Worm (Caenorhabditis elegans) whole organism, mixed stage, embryonic: ENCODE data around the gene str-140.

Experiments used
- bed-3 ChIP-seq: fragments of 200-800 bp; sonication (Bioruptor generic); optimal IDR thresholded peaks from 3 replicates; lab custom pipeline; 2018; ENCODE audit warnings: mild to moderate bottlenecking, missing genetic modification characterization, moderate library complexity, missing compliant biosample characterization
- blmp-1 ChIP-seq: fragments of 150-350 bp; optimal IDR thresholded peaks from 2 replicates; lab custom pipeline; 2014; ENCODE audit warnings: missing biosample characterization, missing genetic modification characterization
- ceh-39 ChIP-seq: fragments of 150-350 bp; optimal IDR thresholded peaks from 2 replicates; lab custom pipeline; 2014; ENCODE audit warnings: missing biosample characterization, missing genetic modification characterization
- ceh-43 ChIP-seq: fragments of 200-800 bp; sonication (Bioruptor generic); optimal IDR thresholded peaks from 2 replicates; lab custom pipeline; 2018; ENCODE audit warnings: mild to moderate bottlenecking, missing genetic modification characterization, moderate library complexity, missing compliant biosample characterization
- ceh-83 ChIP-seq: fragments of 200-800 bp; sonication (Bioruptor generic); optimal IDR thresholded peaks from 2 replicates; lab custom pipeline; 2018; ENCODE audit warnings: mild to moderate bottlenecking, missing genetic modification characterization, missing compliant biosample characterization
- ces-1 ChIP-seq: fragments of 150-350 bp; optimal IDR thresholded peaks from 2 replicates; lab custom pipeline; 2014; ENCODE audit warnings: missing biosample characterization, missing genetic modification reagents, missing genetic modification characterization
- cnd-1 ChIP-seq: fragments of 200-800 bp; sonication (Bioruptor generic); optimal IDR thresholded peaks from 2 replicates; lab custom pipeline; 2018; ENCODE audit warnings: mild to moderate bottlenecking, missing genetic modification characterization, missing compliant biosample characterization
- elt-1 ChIP-seq: sonication (generic microtip); optimal IDR thresholded peaks from 2 replicates; lab custom pipeline; 2017; ENCODE audit warnings: missing genetic modification characterization, mild to moderate bottlenecking, missing compliant biosample characterization, antibody characterized with exemption, moderate library complexity, borderline replicate concordance; ENCODE audit not compliant: insufficient read depth
- elt-3 ChIP-seq: fragments of 150-350 bp; optimal IDR thresholded peaks from 2 replicates; lab custom pipeline; 2014; ENCODE audit warnings: missing biosample characterization, missing genetic modification characterization
- ham-2 ChIP-seq: fragments of 200-800 bp; sonication (Bioruptor generic); optimal IDR thresholded peaks from 2 replicates; lab custom pipeline; 2018; ENCODE audit warnings: mild to moderate bottlenecking, missing genetic modification characterization, missing compliant biosample characterization
- hlh-1 ChIP-seq: fragments of 150-350 bp; optimal IDR thresholded peaks from 2 replicates; lab custom pipeline; 2014; ENCODE audit warnings: missing biosample characterization, missing genetic modification reagents, missing genetic modification characterization
- lin-13 ChIP-seq: fragments of 150-350 bp; optimal IDR thresholded peaks from 2 replicates; lab custom pipeline; 2014; ENCODE audit warnings: missing biosample characterization, missing genetic modification characterization
- lin-32 ChIP-seq: fragments of 200-800 bp; sonication (Bioruptor generic); optimal IDR thresholded peaks from 2 replicates; lab custom pipeline; 2018; ENCODE audit warnings: mild to moderate bottlenecking, missing genetic modification characterization, missing compliant biosample characterization
- lsy-2 ChIP-seq: fragments of 150-350 bp; optimal IDR thresholded peaks from 2 replicates; lab custom pipeline; 2014; ENCODE audit warnings: missing biosample characterization, missing genetic modification characterization
- mab-5 ChIP-seq: fragments of 150-350 bp; optimal IDR thresholded peaks from 2 replicates; lab custom pipeline; 2014; ENCODE audit warnings: missing biosample characterization, missing genetic modification characterization
- mep-1 ChIP-seq: fragments of 150-350 bp; optimal IDR thresholded peaks from 2 replicates; lab custom pipeline; 2017; ENCODE audit warnings: missing biosample characterization, missing genetic modification reagents, missing genetic modification characterization, inconsistent platforms
- mls-2 ChIP-seq: sonication (generic microtip); optimal IDR thresholded peaks from 2 replicates; lab custom pipeline; 2016; ENCODE audit warnings: mild to moderate bottlenecking, missing genetic modification characterization, moderate library complexity, missing compliant biosample characterization
- nhr-12 ChIP-seq: fragments of 150-350 bp; optimal IDR thresholded peaks from 2 replicates; lab custom pipeline; 2014; ENCODE audit warnings: missing biosample characterization, missing genetic modification characterization
- nhr-2 ChIP-seq: fragments of 150-350 bp; optimal IDR thresholded peaks from 2 replicates; lab custom pipeline; 2014; ENCODE audit warnings: missing biosample characterization, missing genetic modification characterization
- nhr-237 ChIP-seq: fragments of 150-350 bp; optimal IDR thresholded peaks from 2 replicates; lab custom pipeline; 2014; ENCODE audit warnings: missing biosample characterization, missing genetic modification characterization
- nhr-28 ChIP-seq: fragments of 150-350 bp; optimal IDR thresholded peaks from 2 replicates; lab custom pipeline; 2014; ENCODE audit warnings: missing biosample characterization, missing genetic modification characterization
- nhr-76 ChIP-seq: sonication (generic microtip); optimal IDR thresholded peaks from 2 replicates; lab custom pipeline; 2017; ENCODE audit warnings: missing biosample characterization, missing genetic modification characterization
- pha-4 ChIP-seq: fragments of 150-350 bp; optimal IDR thresholded peaks from 2 replicates; lab custom pipeline; 2018; ENCODE audit warnings: missing biosample characterization, missing genetic modification reagents, missing genetic modification characterization
- sem-2 ChIP-seq: fragments of 200-800 bp; sonication (Bioruptor generic); optimal IDR thresholded peaks from 2 replicates; lab custom pipeline; 2018; ENCODE audit warnings: mild to moderate bottlenecking, missing genetic modification characterization, missing compliant biosample characterization
- sptf-1 ChIP-seq: sonication (generic microtip); optimal IDR thresholded peaks from 2 replicates; lab custom pipeline; 2017; ENCODE audit warnings: mild to moderate bottlenecking, missing genetic modification characterization, moderate library complexity, missing compliant biosample characterization
- tbx-8 ChIP-seq: fragments of 200-800 bp; sonication (Bioruptor generic); optimal IDR thresholded peaks from 2 replicates; lab custom pipeline; 2018; ENCODE audit warnings: mild to moderate bottlenecking, missing genetic modification characterization, moderate library complexity, missing compliant biosample characterization
- unc-120 ChIP-seq: sonication (generic microtip); optimal IDR thresholded peaks from 2 replicates; lab custom pipeline; 2017; ENCODE audit warnings: missing genetic modification characterization, missing compliant biosample characterization; ENCODE audit not compliant: poor library complexity, severe bottlenecking
- unc-39 ChIP-seq: fragments of 150-350 bp; optimal IDR thresholded peaks from 2 replicates; lab custom pipeline; 2014; ENCODE audit warnings: missing biosample characterization, missing genetic modification characterization
- unc-62 ChIP-seq: fragments of 150-350 bp; optimal IDR thresholded peaks from 2 replicates; lab custom pipeline; 2014; ENCODE audit warnings: missing biosample characterization, missing genetic modification reagents, missing genetic modification characterization
- zip-8 ChIP-seq: fragments of 150-350 bp; optimal IDR thresholded peaks from 2 replicates; lab custom pipeline; 2014; ENCODE audit warnings: missing biosample characterization, missing genetic modification characterization
- ztf-11 ChIP-seq: fragments of 150-350 bp; optimal IDR thresholded peaks from 2 replicates; lab custom pipeline; 2014; ENCODE audit warnings: missing biosample characterization, missing genetic modification characterization

Gene str-140

ce11 chrV:8081579-8081978, 13.9 kb upstream of the str-140 start, which contains the start of gene str-131:
str-131 (minus strand) TSS chrV:8081679.
- TF ChIP-seq sptf-1 (tag; lab: Kevin White, UChicago) (no peak), bed-3 (no peak), nhr-237 (tag; lab: Kevin White, UChicago) (no peak), ham-2 (GFP tag; lab: Kevin White, UChicago) (no peak), lin-32 (GFP tag; lab: Kevin White, UChicago) (no peak), ceh-39 (no peak)

ce11 chrV:8079813-8080212, 12.1 kb upstream of the str-140 start:
- no peak for TF ChIP-seq unc-62
- TF ChIP-seq bed-3 = no peak
- TF ChIP-seq hlh-1 (tag; lab: Kevin White, UChicago) = no peak
- TF ChIP-seq ztf-11 (tag; lab: Kevin White, UChicago) = no peak
- no peak for TF ChIP-seq nhr-2 (tag; lab: Kevin White, UChicago)
- TF ChIP-seq, all 35 proteins: peak for 0

ce11 chrV:8075712-8076111, 8.0 kb upstream of the str-140 start, which contains the start of gene catp-3:
catp-3 (plus strand) TSS chrV:8076012.
- TF ChIP-seq pha-4 (tag; lab: Kevin White, UChicago) = no peak
- TF ChIP-seq hlh-1 (tag; lab: Kevin White, UChicago) = no peak
- no peak for TF ChIP-seq mls-2 (tag; lab: Kevin White, UChicago)
- no peak for TF ChIP-seq ceh-83 (GFP tag; lab: Kevin White, UChicago)
- TF ChIP-seq sem-2 (GFP tag; lab: Kevin White, UChicago) = no peak
- no peak for TF ChIP-seq nhr-237 (tag; lab: Kevin White, UChicago)
- TF ChIP-seq lin-13 = no peak
- TF ChIP-seq ztf-11 (tag; lab: Kevin White, UChicago) = no peak
- TF ChIP-seq elt-1 = no peak
- no peak for TF ChIP-seq ham-2 (GFP tag; lab: Kevin White, UChicago)
- no peak for TF ChIP-seq bed-3
- TF ChIP-seq tbx-8 (GFP tag; lab: Kevin White, UChicago) = no peak
- no peak for TF ChIP-seq mab-5 (tag; lab: Kevin White, UChicago)

- TF ChIP-seq nhr-76 (tag; lab: Kevin White, UChicago) (no peak), unc-39 (tag; lab: Kevin White, UChicago) (no peak), cnd-1 (tag; lab: Kevin White, UChicago) (no peak), unc-62 (no peak), mep-1 (tag; lab: Kevin White, UChicago) (no peak), ceh-43 (GFP tag; lab: Kevin White, UChicago) (no peak), elt-3 (tag; lab: Kevin White, UChicago) (peak; percentile 78)
These were observed 5.5 kb upstream of the str-140 start for ce11 chrV:8073162-8073561.

ce11 chrV:8072047-8072446, 4.3 kb upstream of the str-140 start, which contains the start of gene str-144:
str-144 (minus strand) TSS chrV:8072147.
- no peak for TF ChIP-seq sptf-1 (tag; lab: Kevin White, UChicago)
- TF ChIP-seq nhr-28 = no peak
- no peak for TF ChIP-seq unc-62
- no peak for TF ChIP-seq cnd-1 (tag; lab: Kevin White, UChicago)
- no peak for TF ChIP-seq ces-1
- TF ChIP-seq mls-2 (tag; lab: Kevin White, UChicago) = no peak
- TF ChIP-seq unc-120 (tag; lab: Kevin White, UChicago) = no peak
- no peak for TF ChIP-seq ham-2 (GFP tag; lab: Kevin White, UChicago)
- TF ChIP-seq blmp-1 (tag; lab: Kevin White, UChicago) = no peak
- no peak for TF ChIP-seq mep-1 (tag; lab: Kevin White, UChicago)
- TF ChIP-seq ztf-11 (tag; lab: Kevin White, UChicago) = no peak
- no peak for TF ChIP-seq lin-13
- no peak for TF ChIP-seq pha-4 (tag; lab: Kevin White, UChicago)
- TF ChIP-seq tbx-8 (GFP tag; lab: Kevin White, UChicago) = no peak
- TF ChIP-seq nhr-12 (tag; lab: Kevin White, UChicago) = no peak
- no peak for TF ChIP-seq sem-2 (GFP tag; lab: Kevin White, UChicago)
- TF ChIP-seq nhr-237 (tag; lab: Kevin White, UChicago) = no peak

ce11 chrV:8069637-8070036, 1.9 kb upstream of the str-140 start, which contains the start of gene str-143:
str-143 (minus strand) TSS chrV:8069737.
- no peak for TF ChIP-seq zip-8 (tag; lab: Kevin White, UChicago)
- TF ChIP-seq lsy-2 (tag; lab: Kevin White, UChicago) = no peak
- TF ChIP-seq unc-39 (tag; lab: Kevin White, UChicago) = no peak
- no peak for TF ChIP-seq unc-120 (tag; lab: Kevin White, UChicago)
- no peak for TF ChIP-seq blmp-1 (tag; lab: Kevin White, UChicago)
- TF ChIP-seq, all 35 proteins: peak for 0
